Fruit fly (Drosophila melanogaster): ENCODE measurements around the gene CG7974.

The CG7974 gene

DNA sequence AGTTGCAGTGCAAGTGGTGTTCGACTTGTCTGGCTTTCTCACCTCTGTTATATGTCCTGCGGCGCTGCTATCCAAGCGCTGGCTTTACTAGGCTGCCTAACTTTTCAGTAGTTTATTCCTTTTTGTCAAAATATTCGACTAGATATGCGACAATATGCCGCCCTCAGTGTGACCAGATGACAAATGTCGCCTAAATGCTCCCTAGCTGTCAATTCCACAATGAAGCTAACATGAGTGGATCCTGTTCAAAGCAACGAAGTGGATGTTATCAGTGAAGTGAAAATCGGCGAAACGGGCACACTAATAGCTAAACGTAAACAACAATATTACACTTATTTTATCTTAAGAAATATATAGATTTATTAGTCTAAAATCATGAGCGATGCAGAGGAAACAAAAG lies at the start of gene CG7974, which contains the start of gene Srrm234:
Gene CG7974, plus strand, starts transcription at position 263 of the 400 bp plus-strand sequence.
Gene Srrm234, minus strand, starts transcription at position 189 of the 400 bp plus-strand sequence.
- TF ChIP-seq insv (optimal IDR thresholded peaks at IDR 0.05), result no peak
- TF ChIP-seq Sin3A (optimal IDR thresholded peaks at IDR 0.05), result no peak
- TF ChIP-seq h (optimal IDR thresholded peaks at IDR 0.05), result no peak
- no peak for TF ChIP-seq Myc (optimal IDR thresholded peaks at IDR 0.05)
- no peak for TF ChIP-seq ttk (optimal IDR thresholded peaks at IDR 0.05)
- no peak for TF ChIP-seq psq (optimal IDR thresholded peaks at IDR 0.05)

DNA sequence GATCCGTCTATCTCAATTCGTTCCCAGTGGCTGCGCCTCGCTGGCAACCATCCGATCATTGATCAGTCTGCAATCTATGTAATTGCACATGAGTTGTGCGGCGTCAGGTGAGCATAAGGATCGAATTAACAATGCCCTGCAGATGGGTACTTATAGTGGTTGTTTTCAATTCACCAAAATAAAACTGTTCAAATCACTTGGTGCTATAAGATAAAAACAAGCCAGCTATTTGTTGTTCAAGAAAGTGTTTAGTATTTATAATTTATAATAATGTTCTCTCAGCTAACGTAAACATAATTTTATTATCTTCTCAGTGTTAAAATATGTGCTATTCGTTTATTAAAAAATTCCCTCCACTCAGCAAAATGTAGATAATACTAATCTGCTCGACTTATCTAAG lies 49.2 kb upstream of the CG7974 start, which contains the start of gene CG12105:
Gene CG12105, minus strand, starts transcription at position 101 of the 400 bp plus-strand sequence.
- TF ChIP-seq Sin3A (optimal IDR thresholded peaks at IDR 0.05) (no peak), h (optimal IDR thresholded peaks at IDR 0.05) (no peak), ttk (optimal IDR thresholded peaks at IDR 0.05) (no peak), insv (optimal IDR thresholded peaks at IDR 0.05) (no peak), psq (optimal IDR thresholded peaks at IDR 0.05) (no peak), Myc (optimal IDR thresholded peaks at IDR 0.05) (no peak)

DNA sequence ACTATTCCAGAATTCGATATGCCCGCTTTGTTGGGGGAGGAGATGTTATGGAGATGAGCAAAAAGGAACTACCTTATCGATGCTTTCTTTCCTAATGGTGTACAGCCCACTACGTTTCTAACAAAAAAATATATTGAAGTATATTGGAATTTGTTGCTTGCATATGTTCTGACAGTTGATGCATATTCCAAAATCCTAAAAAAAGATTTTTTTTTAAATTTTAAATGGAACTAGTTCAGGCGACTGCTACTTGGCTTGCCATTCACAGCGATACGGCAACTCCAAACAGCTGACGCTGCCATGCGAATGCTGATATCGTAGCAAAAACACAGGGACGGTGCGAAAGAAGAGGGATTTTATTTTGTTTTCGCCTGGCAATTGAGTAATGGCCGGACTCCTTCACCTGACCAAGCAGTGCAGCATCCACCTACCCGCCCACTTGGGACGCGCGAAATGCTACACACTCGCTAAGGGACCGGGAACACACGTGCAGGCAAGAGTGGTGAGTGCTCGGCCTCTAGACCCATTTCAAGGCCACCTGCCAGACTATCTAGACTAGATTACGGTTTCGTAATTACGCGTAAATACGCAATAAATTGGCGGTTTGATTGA lies 46.7 kb upstream of the CG7974 start, which contains the start of the genes CG13926, ABCB7 and CG33230:
Gene CG13926, minus strand, starts transcription at position 43 of the 612 bp plus-strand sequence.
Gene ABCB7, plus strand, starts transcription at position 299 of the 612 bp plus-strand sequence.
Gene CG33230, plus strand, starts transcription at position 299 of the 612 bp plus-strand sequence.
- TF ChIP-seq Sin3A (optimal IDR thresholded peaks at IDR 0.05), result no peak

DNA sequence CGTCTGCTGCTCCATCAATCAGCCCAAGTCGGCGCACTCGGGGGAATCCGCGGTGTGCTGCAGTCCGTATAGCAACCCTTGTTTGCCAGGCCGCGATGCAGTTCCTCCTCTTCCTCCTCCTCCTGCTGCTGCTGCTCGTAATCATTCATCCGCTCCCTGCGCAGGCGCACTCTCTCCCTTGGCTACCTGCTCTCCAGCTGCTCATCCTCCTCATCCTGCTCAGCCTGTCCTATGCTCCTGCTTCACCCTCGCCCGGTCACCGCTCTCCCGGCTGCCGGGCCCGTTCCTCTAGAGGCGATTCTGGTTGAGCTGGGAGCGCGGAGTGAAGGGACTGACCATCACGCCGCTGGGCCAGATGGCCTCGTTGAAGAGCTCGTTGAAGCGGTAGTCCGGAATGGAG lies 38.0 kb upstream of the CG7974 start:
- TF ChIP-seq ttk (optimal IDR thresholded peaks at IDR 0.05), result no peak

DNA sequence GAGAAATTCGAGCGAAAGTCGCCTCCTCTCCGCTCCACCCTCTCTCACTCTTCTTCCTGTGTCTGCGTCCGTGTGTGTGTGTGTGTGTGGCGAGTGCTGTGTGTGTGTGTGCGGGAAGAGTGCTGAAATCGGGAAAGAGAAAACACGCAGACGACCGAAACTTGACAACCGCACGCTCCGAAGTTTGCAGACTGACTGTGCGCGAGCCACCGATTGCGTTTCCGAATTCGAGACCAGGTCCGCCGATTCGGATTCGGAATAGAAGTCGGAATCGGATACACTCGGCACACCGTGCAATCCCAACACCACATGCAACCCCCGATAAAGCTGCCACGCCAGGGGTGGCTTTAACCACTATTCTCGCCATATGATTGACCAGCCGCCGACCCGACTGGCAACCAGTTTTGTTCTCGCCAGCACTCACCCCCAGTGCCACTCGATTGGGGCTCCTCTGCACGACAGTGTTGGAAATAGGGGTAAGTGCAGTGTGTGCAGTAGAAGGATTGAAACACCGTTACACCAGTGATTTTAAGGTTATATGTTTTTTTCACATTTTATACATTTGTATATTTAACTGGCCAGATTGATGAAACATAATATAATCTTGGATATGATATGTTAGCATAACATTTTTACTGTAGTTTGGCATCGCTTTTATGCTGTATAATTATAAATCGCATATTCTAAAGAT lies 36.6 kb upstream of the CG7974 start, which contains the start of gene CG13928:
Gene CG13928, minus strand, starts transcription at position 202 of the 691 bp plus-strand sequence.
- TF ChIP-seq insv (optimal IDR thresholded peaks at IDR 0.05), result no peak
- no peak for TF ChIP-seq Myc (optimal IDR thresholded peaks at IDR 0.05)
- TF ChIP-seq psq (optimal IDR thresholded peaks at IDR 0.05), result no peak
- TF ChIP-seq Sin3A (optimal IDR thresholded peaks at IDR 0.05), result no peak
- no peak for TF ChIP-seq h (optimal IDR thresholded peaks at IDR 0.05)
- no peak for TF ChIP-seq ttk (optimal IDR thresholded peaks at IDR 0.05)

DNA sequence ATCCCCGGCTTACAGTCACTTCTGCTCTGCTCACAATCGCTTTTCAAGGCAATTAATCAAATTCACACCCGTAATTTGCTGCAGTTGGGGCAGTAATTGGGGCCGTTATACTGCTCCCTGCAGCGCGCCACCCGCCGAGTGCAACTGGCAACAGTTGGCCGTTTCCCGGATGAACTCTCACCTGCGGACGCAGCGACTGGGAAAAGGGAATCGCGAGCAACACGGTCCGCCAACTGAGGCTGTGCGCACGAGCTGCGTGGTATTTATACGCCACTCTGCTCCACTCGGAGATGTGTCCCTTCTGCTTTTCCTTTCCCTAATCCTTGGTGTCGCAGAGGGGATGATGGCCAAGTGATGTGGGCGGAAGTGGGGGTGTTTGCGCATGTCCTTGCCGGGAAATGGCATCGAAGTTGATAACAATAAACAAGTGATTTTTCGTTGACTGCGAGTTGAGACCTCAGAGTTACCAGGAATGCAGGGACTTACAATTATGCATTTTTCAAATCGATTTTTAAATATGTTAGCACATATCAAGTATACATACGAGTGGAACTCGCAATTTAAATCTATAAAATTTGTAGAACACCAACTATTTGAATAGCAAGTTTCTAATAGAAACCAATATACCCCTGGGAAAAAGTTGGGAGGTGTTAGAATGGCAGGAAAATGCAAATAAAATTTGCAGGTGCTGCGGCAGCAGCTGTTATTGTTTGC lies 35.7 kb upstream of the CG7974 start, which contains the start of gene GC:
Gene GC, minus strand, starts transcription at position 238 of the 714 bp plus-strand sequence.
- TF ChIP-seq h (optimal IDR thresholded peaks at IDR 0.05), result no peak
- no peak for TF ChIP-seq Myc (optimal IDR thresholded peaks at IDR 0.05)
- no peak for TF ChIP-seq Sin3A (optimal IDR thresholded peaks at IDR 0.05)

DNA sequence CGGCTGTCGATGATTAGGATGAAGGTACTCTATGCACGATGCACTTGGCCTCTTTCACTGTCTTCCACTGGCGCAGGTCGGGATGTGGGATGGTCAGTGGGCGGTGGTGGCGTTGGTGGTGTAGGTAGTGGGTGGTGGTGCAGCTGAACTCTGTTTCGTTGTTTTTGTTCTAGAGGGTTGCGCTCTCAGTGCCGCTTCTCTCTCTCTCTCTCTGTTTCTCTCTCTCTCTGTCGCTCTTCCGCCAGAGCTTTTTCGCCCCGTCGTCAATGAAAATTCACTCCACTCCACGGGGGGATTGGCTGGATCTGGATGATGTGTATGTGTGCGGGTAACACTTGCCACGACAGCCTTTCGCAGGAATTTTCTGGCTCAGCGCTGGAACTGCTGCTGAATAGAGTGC lies 28.1 kb upstream of the CG7974 start:
- TF ChIP-seq psq (optimal IDR thresholded peaks at IDR 0.05), result no peak
- no peak for TF ChIP-seq insv (optimal IDR thresholded peaks at IDR 0.05)
- TF ChIP-seq Myc (optimal IDR thresholded peaks at IDR 0.05), result no peak
- TF ChIP-seq Sin3A (optimal IDR thresholded peaks at IDR 0.05), result no peak
- no peak for TF ChIP-seq h (optimal IDR thresholded peaks at IDR 0.05)
- no peak for TF ChIP-seq ttk (optimal IDR thresholded peaks at IDR 0.05)

DNA sequence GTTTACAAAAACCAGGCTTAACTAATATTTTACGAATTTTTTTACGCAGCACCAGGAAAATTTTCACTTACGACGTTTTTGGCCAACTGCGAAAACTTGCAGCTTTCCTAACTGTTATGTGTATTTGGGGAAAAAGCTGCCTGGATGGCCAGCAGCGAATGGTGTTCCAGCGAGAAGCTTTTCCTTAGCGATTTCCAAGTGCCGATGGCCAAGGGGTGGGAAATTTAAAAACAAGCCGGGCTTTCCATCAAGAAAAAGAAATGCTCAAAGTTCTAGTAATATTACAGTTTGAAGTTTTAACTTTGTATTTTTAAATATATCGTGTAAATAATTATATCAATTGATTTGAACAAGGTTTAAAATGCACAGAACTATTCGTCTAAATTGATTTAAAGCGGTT lies 27.3 kb upstream of the CG7974 start, which contains the start of gene nSyb:
Gene nSyb, minus strand, starts transcription at position 101 of the 400 bp plus-strand sequence.
- TF ChIP-seq ttk (optimal IDR thresholded peaks at IDR 0.05), result no peak
- no peak for TF ChIP-seq h (optimal IDR thresholded peaks at IDR 0.05)
- TF ChIP-seq Myc (optimal IDR thresholded peaks at IDR 0.05), result no peak
- no peak for TF ChIP-seq insv (optimal IDR thresholded peaks at IDR 0.05)
- TF ChIP-seq Sin3A (optimal IDR thresholded peaks at IDR 0.05), result no peak
- TF ChIP-seq psq (optimal IDR thresholded peaks at IDR 0.05), result no peak

DNA sequence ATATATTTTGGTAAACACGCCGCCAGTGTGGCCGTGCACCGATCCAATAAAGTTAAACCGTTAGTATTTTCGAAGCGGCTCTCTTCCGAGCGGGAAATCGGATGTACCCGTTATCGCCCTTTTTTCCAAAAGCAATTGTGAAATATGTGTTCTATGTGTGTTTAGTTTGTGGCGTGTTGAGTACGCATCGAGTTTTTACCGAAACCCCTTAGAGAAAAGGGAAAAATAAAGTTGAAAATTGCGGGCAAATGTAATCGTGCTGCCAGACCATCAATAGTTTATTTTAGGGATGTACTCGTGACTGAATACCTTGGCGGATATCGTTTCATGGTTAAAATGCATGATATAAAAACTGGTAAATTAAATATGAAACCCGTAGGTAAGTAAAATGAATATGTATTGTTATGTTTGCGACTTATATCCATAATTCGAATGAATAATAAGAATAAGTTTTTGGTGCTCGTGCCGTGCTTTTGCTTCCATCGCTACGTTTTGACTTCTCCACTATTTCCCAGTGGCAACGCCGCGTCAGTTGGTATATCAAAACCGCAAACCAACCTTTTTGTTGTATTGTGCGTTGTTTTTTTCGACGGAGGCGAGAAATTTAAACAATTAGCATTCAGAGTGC lies 25.6 kb upstream of the CG7974 start, which contains the start of the genes Mettl2 and Bgb:
Gene Mettl2, minus strand, starts transcription at position 51 of the 628 bp plus-strand sequence.
Gene Bgb, plus strand, starts transcription at position 527 of the 628 bp plus-strand sequence.
- TF ChIP-seq psq (optimal IDR thresholded peaks at IDR 0.05) (no peak), Myc (optimal IDR thresholded peaks at IDR 0.05) (no peak), insv (optimal IDR thresholded peaks at IDR 0.05) (no peak), Sin3A (optimal IDR thresholded peaks at IDR 0.05) (no peak), ttk (optimal IDR thresholded peaks at IDR 0.05) (no peak), h (optimal IDR thresholded peaks at IDR 0.05) (no peak)

DNA sequence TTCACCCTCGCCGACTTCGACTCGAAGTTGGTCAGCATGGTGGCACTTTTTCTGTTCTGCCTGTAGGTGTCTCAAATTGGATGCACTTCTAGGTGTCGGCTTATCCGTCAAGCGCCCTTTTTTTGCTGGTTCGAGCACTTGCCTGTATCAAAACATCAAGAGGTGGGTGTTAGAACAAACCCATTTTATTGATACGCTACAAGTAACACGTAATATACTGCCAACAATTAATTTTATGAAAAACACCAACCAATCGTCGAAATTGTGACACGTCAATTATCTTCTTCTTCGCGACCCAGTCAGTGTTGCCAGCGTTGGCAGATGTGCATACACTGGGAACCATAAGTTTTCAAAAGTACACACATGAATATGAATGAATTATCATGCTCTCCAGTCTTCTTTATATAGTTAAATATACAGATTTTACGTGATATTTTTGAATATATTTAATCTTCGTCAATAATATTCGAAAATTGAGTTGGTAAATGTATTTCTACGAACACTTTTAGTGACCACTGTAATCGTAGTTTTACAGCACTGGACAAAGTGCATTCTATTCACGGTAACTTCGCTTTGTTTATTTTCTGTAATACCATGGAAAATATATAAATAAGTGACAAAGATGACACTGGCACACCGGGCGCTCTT lies 19.9 kb upstream of the CG7974 start, which contains the start of the genes alphaCOP and CG13919:
Gene alphaCOP, minus strand, starts transcription at position 280 of the 648 bp plus-strand sequence.
Gene CG13919, plus strand, starts transcription at position 548 of the 648 bp plus-strand sequence.
- TF ChIP-seq ttk (optimal IDR thresholded peaks at IDR 0.05), result no peak
- no peak for TF ChIP-seq insv (optimal IDR thresholded peaks at IDR 0.05)
- TF ChIP-seq psq (optimal IDR thresholded peaks at IDR 0.05), result no peak
- no peak for TF ChIP-seq Sin3A (optimal IDR thresholded peaks at IDR 0.05)
- no peak for TF ChIP-seq h (optimal IDR thresholded peaks at IDR 0.05)
- TF ChIP-seq Myc (optimal IDR thresholded peaks at IDR 0.05), result no peak
